Fruit fly (Drosophila melanogaster): ENCODE data around the gene Cp18.

DNA sequence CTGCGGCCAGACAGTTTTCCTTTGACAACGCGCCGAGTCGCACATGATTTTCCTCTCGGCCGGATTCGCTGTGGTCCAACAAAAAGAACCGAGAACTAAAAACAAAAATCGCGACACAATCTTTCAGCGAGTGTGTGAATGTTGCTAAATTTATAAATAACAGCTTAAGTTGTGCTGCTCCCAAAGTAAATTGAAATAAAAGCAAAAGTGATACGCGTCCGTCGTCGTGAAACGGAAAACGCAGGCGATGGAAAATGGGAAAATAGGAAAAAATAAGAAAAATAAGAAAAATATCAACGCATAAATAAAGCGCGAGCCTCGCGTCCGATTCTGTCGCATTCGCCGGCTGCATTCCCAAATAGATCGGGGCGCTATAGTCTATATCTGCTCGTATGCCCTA is 27.0 kb downstream of the Cp18 start, which contains the start of gene Fhos:
- TF ChIP-seq CG8478 (optimal IDR thresholded peaks at IDR 0.05) (no peak), CTCF (optimal IDR thresholded peaks at IDR 0.05) (no peak)
